Worm (Caenorhabditis elegans): ENCODE data around the gene him-18.

- TF ChIP-seq ztf-11 (tag; optimal IDR thresholded peaks at IDR 0.05), result no peak
- no peak for TF ChIP-seq dmd-4 (tag; optimal IDR thresholded peaks at IDR 0.05)
- no peak for TF ChIP-seq nhr-23 (tag; optimal IDR thresholded peaks at IDR 0.05)
Observed at ce11 chrIII:4763509-4763908, 48.5 kb upstream of the him-18 start, which contains the start of gene B0393.4.

Measured in whole organism, L2 larva.